Worm (Caenorhabditis elegans): ENCODE results near the gene lido-10.

DNA sequence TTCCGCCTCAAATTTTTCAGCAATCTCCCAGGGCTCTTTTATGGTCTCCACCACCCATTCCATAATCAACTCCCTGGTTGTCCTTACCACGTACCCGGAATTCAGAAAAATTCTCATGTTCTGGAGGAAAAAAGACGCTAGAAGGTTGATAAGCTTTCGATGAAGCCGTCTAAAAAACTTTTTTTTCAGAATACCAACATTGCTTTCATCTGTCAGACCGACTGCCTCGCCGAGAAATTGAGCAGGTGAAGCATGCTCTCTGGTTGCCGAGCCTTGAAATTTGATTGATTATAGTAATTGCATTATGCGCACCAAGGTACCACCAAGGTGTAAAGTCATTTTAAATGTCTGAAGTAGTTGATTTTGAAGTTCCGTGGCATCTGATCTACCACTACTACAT is 43.6 kb downstream of the lido-10 start, which contains the start of gene sri-30:
- TF ChIP-seq ceh-31 (tag; optimal IDR thresholded peaks at IDR 0.05) (no peak), sox-4 (tag; optimal IDR thresholded peaks at IDR 0.05) (no peak), hlh-6 (tag; optimal IDR thresholded peaks at IDR 0.05) (no peak), fkh-10 (GFP tag; optimal IDR thresholded peaks at IDR 0.05) (no peak), syd-9 (tag; optimal IDR thresholded peaks at IDR 0.05) (no peak)
